Worm (Caenorhabditis elegans): ENCODE data around the gene srh-239.

DNA sequence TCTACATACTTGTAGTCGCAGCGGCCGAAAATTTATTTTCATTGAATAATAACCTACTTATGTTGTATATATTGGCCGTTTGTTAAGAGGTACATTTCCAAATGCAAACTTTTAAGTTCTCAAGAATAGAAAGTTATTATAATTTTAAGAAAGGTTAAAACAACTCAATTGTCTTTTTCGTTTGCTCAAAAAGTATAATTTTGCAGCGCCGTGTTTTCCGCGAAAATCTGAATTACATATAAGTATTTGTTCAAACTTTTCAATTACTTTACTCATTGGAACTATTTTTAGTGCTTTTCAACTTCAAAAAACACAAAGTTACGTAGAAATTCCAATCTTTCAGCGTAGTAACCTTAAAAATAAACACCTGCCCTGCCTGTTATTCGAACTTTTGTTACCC is at the start of gene srh-239:
- TF ChIP-seq him-1 (tag; optimal IDR thresholded peaks at IDR 0.05) = no peak
- no peak for TF ChIP-seq dao-5 (tag; optimal IDR thresholded peaks at IDR 0.05)
- no peak for TF ChIP-seq W03F9.2 (tag; optimal IDR thresholded peaks at IDR 0.05)
